Fruit fly (Drosophila melanogaster) whole organism, pupa: ENCODE measurements around the gene stg.

Experiments
- CG10348 ChIP-seq: fragments of 200-800 bp; sonication (Bioruptor generic); IDR thresholded peaks from 2 replicates; pipeline ENCODE4 v1.3.6; 2022; ENCODE audit warnings: missing biosample characterization, missing genetic modification characterization
- CG15710 ChIP-seq: fragments of 200-800 bp; sonication (Bioruptor generic); optimal IDR thresholded peaks from 2 replicates; lab custom pipeline; 2018; ENCODE audit warnings: missing biosample characterization, mild to moderate bottlenecking, missing genetic modification characterization, moderate library complexity
- CG8159 ChIP-seq: fragments of 200-800 bp; sonication (Bioruptor generic); optimal IDR thresholded peaks from 3 replicates; lab custom pipeline; 2018; ENCODE audit warnings: missing biosample characterization, mild to moderate bottlenecking, missing genetic modification characterization, moderate library complexity
- gl ChIP-seq: fragments of 200-800 bp; sonication (Bioruptor generic); optimal IDR thresholded peaks from 2 replicates; lab custom pipeline; 2018; ENCODE audit warnings: missing biosample characterization, mild to moderate bottlenecking, missing genetic modification characterization

DNA sequence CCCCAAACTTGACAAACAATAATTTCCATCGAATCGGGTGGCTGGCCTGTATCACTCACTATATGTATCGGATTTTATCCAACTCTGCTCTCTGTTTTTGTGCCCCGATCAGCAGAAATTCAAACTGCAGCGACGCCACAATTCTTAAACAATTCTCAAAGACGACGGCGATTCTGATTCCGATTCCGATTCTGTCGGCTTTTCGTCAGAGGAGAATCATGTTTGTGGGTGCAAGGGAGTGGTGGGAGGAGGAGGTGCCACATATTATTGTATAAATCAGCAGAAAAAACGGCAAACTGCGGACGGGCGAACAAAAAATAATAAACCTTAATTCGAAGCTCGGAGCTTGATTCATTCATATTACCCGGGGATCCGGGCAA lies 39.1 kb downstream of the stg start:
- TF ChIP-seq CG15710 (tag; lab: Kevin White, UChicago) (no peak), CG8159 (tag; lab: Kevin White, UChicago) (no peak), CG10348 (no peak), gl (tag; lab: Kevin White, UChicago) (no peak)
